Fruit fly (Drosophila melanogaster) whole organism, embryonic: Measurements from ENCODE around the gene Or94a.

Experiments used
- Asciz ChIP-seq: fragments of 200-800 bp; sonication (Bioruptor generic); optimal IDR thresholded peaks from 2 replicates; lab custom pipeline; 2017; ENCODE audit warnings: missing biosample characterization, mild to moderate bottlenecking, missing genetic modification characterization, missing genetic modification reagents
- B-H1 ChIP-seq: fragments of 200-800 bp; sonication (Bioruptor generic); IDR thresholded peaks from 3 replicates; pipeline ENCODE4 v1.3.6; 2022; ENCODE audit warnings: missing biosample characterization, missing genetic modification characterization
- Blimp-1 ChIP-seq: fragments of 200-800 bp; sonication (Bioruptor generic); optimal IDR thresholded peaks from 3 replicates; lab custom pipeline; 2018; ENCODE audit warnings: missing biosample characterization, missing genetic modification characterization, mild to moderate bottlenecking, moderate library complexity, missing genetic modification reagents
- C15 ChIP-seq: fragments of 200-800 bp; sonication (Bioruptor generic); IDR thresholded peaks from 3 replicates; pipeline ENCODE4 v1.3.6; 2022; ENCODE audit warnings: missing biosample characterization, missing genetic modification characterization
- CG10431 ChIP-seq: fragments of 200-800 bp; sonication (Bioruptor generic); optimal IDR thresholded peaks from 3 replicates; lab custom pipeline; 2018; ENCODE audit warnings: missing biosample characterization, mild to moderate bottlenecking, missing genetic modification characterization
- CG11695 ChIP-seq: fragments of 200-800 bp; sonication (Bioruptor generic); IDR thresholded peaks from 3 replicates; pipeline ENCODE4 v1.3.6; 2022; ENCODE audit warnings: missing biosample characterization, missing genetic modification characterization
- CG12744 ChIP-seq: fragments of 200-800 bp; sonication (Bioruptor generic); optimal IDR thresholded peaks from 2 replicates; lab custom pipeline; 2016; ENCODE audit warnings: missing biosample characterization, missing genetic modification characterization
- CG13123 ChIP-seq: fragments of 200-800 bp; sonication (Bioruptor generic); optimal IDR thresholded peaks from 2 replicates; lab custom pipeline; 2016; ENCODE audit warnings: missing biosample characterization, missing genetic modification characterization
- CG13424 ChIP-seq: fragments of 200-800 bp; sonication (Bioruptor generic); optimal IDR thresholded peaks from 2 replicates; lab custom pipeline; 2019; ENCODE audit warnings: missing biosample characterization, mild to moderate bottlenecking, missing genetic modification characterization, moderate library complexity
- CG14965 ChIP-seq: fragments of 200-800 bp; sonication (Bioruptor generic); optimal IDR thresholded peaks from 2 replicates; lab custom pipeline; 2016; ENCODE audit warnings: missing biosample characterization, missing genetic modification characterization, borderline replicate concordance
- CG17612 ChIP-seq: fragments of 200-800 bp; sonication (Bioruptor generic); IDR thresholded peaks from 2 replicates; pipeline ENCODE4 v1.3.6; 2022; ENCODE audit warnings: missing biosample characterization, missing genetic modification characterization
- CG2129 ChIP-seq: fragments of 200-800 bp; sonication (Bioruptor generic); IDR thresholded peaks from 2 replicates; pipeline ENCODE4 v1.3.6; 2022; ENCODE audit warnings: missing biosample characterization, missing genetic modification characterization; ENCODE audit not compliant: partially characterized antibody
- CG2889 ChIP-seq: fragments of 200-800 bp; sonication (Bioruptor generic); IDR thresholded peaks from 3 replicates; pipeline ENCODE4 v1.3.6; 2022; ENCODE audit warnings: missing biosample characterization, missing genetic modification characterization
- CG3726 ChIP-seq: fragments of 200-800 bp; sonication (Bioruptor generic); IDR thresholded peaks from 3 replicates; pipeline ENCODE4, ENCODE4 v1.3.6; 2022; ENCODE audit warnings: missing biosample characterization, missing genetic modification characterization
- CG3847 ChIP-seq: fragments of 200-800 bp; sonication (Bioruptor generic); IDR thresholded peaks from 2 replicates; pipeline ENCODE4 v1.3.6; 2022; ENCODE audit warnings: missing biosample characterization, missing genetic modification characterization
- CG4707 ChIP-seq: fragments of 200-800 bp; sonication (Bioruptor generic); optimal IDR thresholded peaks from 2 replicates; lab custom pipeline; 2018; ENCODE audit warnings: missing biosample characterization, mild to moderate bottlenecking, missing genetic modification characterization, moderate library complexity
- CG6272 ChIP-seq: fragments of 200-800 bp; sonication (Bioruptor generic); IDR thresholded peaks from 2 replicates; pipeline ENCODE4 v1.3.6; 2022; ENCODE audit warnings: missing biosample characterization, missing genetic modification characterization
- CG7556 ChIP-seq: fragments of 200-800 bp; sonication (Bioruptor generic); optimal IDR thresholded peaks from 2 replicates; lab custom pipeline; 2017; ENCODE audit warnings: missing biosample characterization, mild to moderate bottlenecking, missing genetic modification characterization
- CG9727 ChIP-seq: fragments of 200-800 bp; sonication (Bioruptor generic); optimal IDR thresholded peaks from 3 replicates; lab custom pipeline; 2017; ENCODE audit warnings: missing biosample characterization, mild to moderate bottlenecking, missing genetic modification characterization
- Dfd ChIP-seq, 2 experiments: fragments of >200 bp; optimal IDR thresholded peaks; 2 replicates each; lab custom pipeline; 2017; ENCODE audit warnings: missing biosample characterization in 2 of 2, missing genetic modification characterization in 2 of 2
- Ets65A ChIP-seq: fragments of 200-800 bp; sonication (Bioruptor generic); peaks from one replicate; lab custom pipeline; 2016; ENCODE audit warnings: missing biosample characterization, missing genetic modification characterization
- Ets97D ChIP-seq: fragments of 200-800 bp; sonication (Bioruptor generic); optimal IDR thresholded peaks from 3 replicates; lab custom pipeline; 2016; ENCODE audit warnings: missing biosample characterization, missing genetic modification characterization
- Fer3 ChIP-seq: fragments of 200-800 bp; sonication (Bioruptor generic); optimal IDR thresholded peaks from 2 replicates; lab custom pipeline; 2018; ENCODE audit warnings: missing biosample characterization, mild to moderate bottlenecking, missing genetic modification characterization, moderate library complexity
- Gug ChIP-seq: fragments of 200-800 bp; sonication (Bioruptor generic); IDR thresholded peaks from 4 replicates; pipeline ENCODE4 v1.3.6; 2022; ENCODE audit warnings: missing biosample characterization, missing genetic modification characterization
- Hr51 ChIP-seq, 2 experiments: fragments of 200-800 bp; sonication (Bioruptor generic); optimal IDR thresholded peaks; 2 replicates in 1 of 2; 3 replicates in 1 of 2; lab custom pipeline; 2016 to 2018; ENCODE audit warnings: missing biosample characterization in 2 of 2, missing genetic modification characterization in 2 of 2, mild to moderate bottlenecking in 1 of 2, moderate library complexity in 1 of 2
- Oaz ChIP-seq: fragments of 200-800 bp; sonication (Bioruptor generic); IDR thresholded peaks from 2 replicates; pipeline ENCODE4 v1.3.6; 2022; ENCODE audit warnings: missing biosample characterization, missing genetic modification characterization
- Sin3A ChIP-seq: fragments of >200 bp; optimal IDR thresholded peaks from 2 replicates; lab custom pipeline; 2018
- Trl ChIP-seq, 3 experiments: fragments of >200 bp in 2 of 3; fragments of 200-800 bp in 1 of 3; sonication (Bioruptor generic) in 1 of 3; optimal IDR thresholded peaks; 2 replicates in 1 of 3; 3 replicates in 2 of 3; lab custom pipeline; 2016 to 2017; ENCODE audit warnings: missing biosample characterization in 1 of 3, missing genetic modification characterization in 1 of 3
- bsh ChIP-seq, 2 experiments: fragments of 200-800 bp; sonication (Bioruptor generic); optimal IDR thresholded peaks; 2 replicates each; lab custom pipeline; 2017 to 2018; ENCODE audit warnings: mild to moderate bottlenecking in 2 of 2, missing biosample characterization in 2 of 2, missing genetic modification characterization in 2 of 2, moderate library complexity in 1 of 2
- cad ChIP-seq: fragments of >200 bp; optimal IDR thresholded peaks from 2 replicates; lab custom pipeline; 2017; ENCODE audit warnings: missing biosample characterization, missing genetic modification characterization
- croc ChIP-seq: fragments of 200-800 bp; sonication (Bioruptor generic); conservative IDR thresholded peaks from 3 replicates; pipeline ENCODE4 v1.3.6; 2022; ENCODE audit warnings: missing biosample characterization, missing genetic modification characterization
- dati ChIP-seq: fragments of 200-800 bp; sonication (Bioruptor generic); IDR thresholded peaks from 2 replicates; pipeline ENCODE4 v1.3.6; 2022; ENCODE audit warnings: missing biosample characterization, missing genetic modification characterization
- dmrt99B ChIP-seq: fragments of 200-800 bp; sonication (Bioruptor generic); optimal IDR thresholded peaks from 2 replicates; lab custom pipeline; 2018; ENCODE audit warnings: missing biosample characterization, mild to moderate bottlenecking, missing genetic modification characterization, moderate library complexity
- ems ChIP-seq: fragments of 200-800 bp; sonication (Bioruptor generic); optimal IDR thresholded peaks from 3 replicates; lab custom pipeline; 2016; ENCODE audit warnings: missing biosample characterization, missing genetic modification characterization
- en ChIP-seq: fragments of 200-800 bp; sonication (Bioruptor generic); optimal IDR thresholded peaks from 2 replicates; lab custom pipeline; 2016; ENCODE audit warnings: missing biosample characterization, missing genetic modification characterization
- pho ChIP-seq: fragments of 200-800 bp; sonication (Bioruptor generic); optimal IDR thresholded peaks from 2 replicates; lab custom pipeline; 2016; ENCODE audit warnings: missing biosample characterization, missing genetic modification characterization
- sob ChIP-seq: fragments of 200-800 bp; sonication (Bioruptor generic); IDR thresholded peaks from 2 replicates; pipeline ENCODE4 v1.3.6; 2022; ENCODE audit warnings: missing biosample characterization, missing genetic modification characterization
- stwl ChIP-seq: fragments of 200-800 bp; sonication (Bioruptor generic); optimal IDR thresholded peaks from 3 replicates; lab custom pipeline; 2018; ENCODE audit warnings: missing biosample characterization, mild to moderate bottlenecking, missing genetic modification characterization, moderate library complexity
- tgo ChIP-seq: fragments of 200-800 bp; sonication (Bioruptor generic); IDR thresholded peaks from 3 replicates; pipeline ENCODE4 v1.3.6; 2022; ENCODE audit warnings: missing biosample characterization, missing genetic modification characterization
- tin ChIP-seq: fragments of 200-800 bp; sonication (Bioruptor generic); optimal IDR thresholded peaks from 3 replicates; lab custom pipeline; 2016; ENCODE audit warnings: missing biosample characterization, missing genetic modification characterization
- tup ChIP-seq: fragments of 200-800 bp; sonication (Bioruptor generic); optimal IDR thresholded peaks from 2 replicates; lab custom pipeline; 2016; ENCODE audit warnings: missing biosample characterization, mild to moderate bottlenecking, missing genetic modification characterization, moderate library complexity
- zfh1 ChIP-seq: fragments of 200-800 bp; sonication (Bioruptor generic); IDR thresholded peaks from 3 replicates; pipeline ENCODE4 v1.3.6; 2022; ENCODE audit warnings: missing biosample characterization, missing genetic modification characterization

Gene Or94a

DNA sequence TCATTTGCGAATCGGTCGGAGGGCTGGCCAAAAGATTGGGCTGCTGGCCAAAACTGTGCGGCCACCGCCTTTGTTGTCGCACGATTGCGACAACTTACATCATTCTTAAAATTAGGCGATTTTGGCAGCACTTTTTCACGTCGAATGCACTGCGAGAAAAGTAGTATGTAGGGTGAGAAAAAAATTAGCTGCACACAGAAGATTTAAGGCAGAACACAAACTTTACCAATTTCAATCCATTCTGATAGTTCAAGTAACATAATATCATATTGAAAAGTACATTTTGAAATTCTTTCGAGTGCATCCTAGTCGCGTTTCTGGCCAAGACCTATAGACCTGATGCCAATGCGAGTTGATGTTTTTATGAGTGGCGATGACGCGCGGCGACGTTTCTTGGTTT is 41.4 kb downstream of the Or94a start (continued):
- peak; percentile 42 for TF ChIP-seq tin (GFP tag; lab: Kevin White, UChicago)
- TF ChIP-seq B-H1 (GFP tag; lab: Robert Waterston, UW) = peak; percentile 58; the same call in 2 of the 3 replicates
- TF ChIP-seq bsh (GFP tag; optimal IDR thresholded peaks at IDR 0.05; lab: Kevin White, UChicago) = peak in 1 of 2 experiments; percentile 4
- peak; percentile 76 for TF ChIP-seq CG3847
- no peak for TF ChIP-seq CG13123 (GFP tag; lab: Kevin White, UChicago)
- TF ChIP-seq Asciz = no peak
- TF ChIP-seq Oaz = peak; percentile 41; the same call in 1 of the 2 replicates
- TF ChIP-seq CG14965 (GFP tag; lab: Kevin White, UChicago) = no peak
- peak; percentile 66; the same call in 1 of the 4 replicates for TF ChIP-seq Gug (GFP tag; lab: Robert Waterston, UW)
- TF ChIP-seq Dfd (GFP tag; optimal IDR thresholded peaks at IDR 0.05; lab: Kevin White, UChicago) = no peak
- peak; percentile 49 for TF ChIP-seq CG12744 (GFP tag; lab: Kevin White, UChicago)
- TF ChIP-seq dati = no peak
- peak; percentile 38 for TF ChIP-seq en
- TF ChIP-seq CG10431 = no peak
- TF ChIP-seq Hr51 (GFP tag; optimal IDR thresholded peaks at IDR 0.05; lab: Kevin White, UChicago) = peak in 1 of 2 experiments; percentile 37
- peak; percentile 77 for TF ChIP-seq pho (GFP tag; lab: Kevin White, UChicago)
- TF ChIP-seq Sin3A (lab: Kevin White, UChicago) = no peak
- peak; percentile 38 for TF ChIP-seq CG9727 (GFP tag; lab: Kevin White, UChicago)
- TF ChIP-seq CG13424 = peak; percentile 30
- no peak for TF ChIP-seq CG3726 (GFP tag; lab: Robert Waterston, UW)
- TF ChIP-seq Ets97D (GFP tag; lab: Kevin White, UChicago) = no peak
- TF ChIP-seq tup (GFP tag; lab: Kevin White, UChicago) = peak; percentile 20
- TF ChIP-seq cad = no peak
- no peak for TF ChIP-seq Trl (optimal IDR thresholded peaks at IDR 0.05; lab: Kevin White, UChicago)
- peak; percentile 36 for TF ChIP-seq Trl (GFP tag; optimal IDR thresholded peaks at IDR 0.05; lab: Kevin White, UChicago)
- peak; percentile 76; the same call in 1 of the 2 replicates for TF ChIP-seq sob (GFP tag; lab: Robert Waterston, UW)
- 0 out of 3 replicates have a peak, but pooled peaks have one; percentile 46 for TF ChIP-seq CG2889 (GFP tag; lab: Robert Waterston, UW)
- peak; percentile 41 for TF ChIP-seq dmrt99B (tag; lab: Kevin White, UChicago)
- no peak for TF ChIP-seq CG17612
- peak; percentile 74 for TF ChIP-seq Ets65A (GFP tag; lab: Kevin White, UChicago)
- no peak for TF ChIP-seq croc
- TF ChIP-seq C15 (GFP tag; lab: Robert Waterston, UW) = peak; percentile 63; the same call in 1 of the 3 replicates
- peak; percentile 51; the same call in 1 of the 3 replicates for TF ChIP-seq zfh1 (GFP tag; lab: Robert Waterston, UW)
- peak; percentile 4 for TF ChIP-seq CG7556
- peak; percentile 16 for TF ChIP-seq Blimp-1
- peak; percentile 64 for TF ChIP-seq Fer3 (tag; lab: Kevin White, UChicago)
- TF ChIP-seq CG6272 (GFP tag; lab: Robert Waterston, UW) = peak; percentile 12; the same call in 1 of the 2 replicates
- TF ChIP-seq CG4707 (GFP tag; lab: Kevin White, UChicago) = no peak
- TF ChIP-seq stwl = no peak
- TF ChIP-seq CG11695 (GFP tag; lab: Robert Waterston, UW) = peak; percentile 39; the same call in 1 of the 3 replicates
- TF ChIP-seq tgo (GFP tag; lab: Robert Waterston, UW) = peak; percentile 73
- TF ChIP-seq ems (GFP tag; lab: Kevin White, UChicago) = peak; percentile 38
- no peak for TF ChIP-seq CG2129 (GFP tag; lab: Robert Waterston, UW)
